Fruit fly (Drosophila melanogaster): ENCODE data around the gene Top2.

DNA sequence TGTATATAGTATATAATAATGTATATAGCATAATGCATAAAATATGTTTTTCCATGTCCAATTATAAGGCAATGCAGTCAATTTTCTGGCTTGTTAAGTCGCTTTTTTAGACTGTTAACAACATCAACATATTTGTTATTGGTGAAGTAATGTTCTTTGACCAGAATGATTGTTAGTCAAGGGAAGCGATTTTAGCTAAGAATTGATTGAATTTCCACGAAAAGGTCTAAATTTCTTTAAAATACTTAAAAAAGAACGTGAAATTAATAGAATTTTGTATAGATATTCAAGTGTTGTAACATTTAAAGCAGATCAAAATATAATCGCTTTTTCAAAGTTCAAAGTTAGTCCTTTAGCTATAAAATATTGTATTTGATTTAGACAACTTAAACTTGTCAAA, 10.1 kb upstream of the Top2 start:
- TF ChIP-seq CG13204 (GFP tag; optimal IDR thresholded peaks at IDR 0.05) (no peak), CG14655 (GFP tag; optimal IDR thresholded peaks at IDR 0.05) (peak; percentile 70), Pif1B (GFP tag; optimal IDR thresholded peaks at IDR 0.05) (no peak), CG9948 (tag; optimal IDR thresholded peaks at IDR 0.05) (peak; percentile 23), EcR (GFP tag; optimal IDR thresholded peaks at IDR 0.05) (no peak), gl (tag; optimal IDR thresholded peaks at IDR 0.05) (no peak), Ets98B (GFP tag; IDR thresholded peaks at IDR 0.05) (no peak), CG8301 (tag; optimal IDR thresholded peaks at IDR 0.05) (peak; percentile 8), D1 (tag; optimal IDR thresholded peaks at IDR 0.05) (no peak), CG15710 (tag; optimal IDR thresholded peaks at IDR 0.05) (no peak), CG34367 (tag; optimal IDR thresholded peaks at IDR 0.05) (no peak), CG32121 (GFP tag; IDR thresholded peaks at IDR 0.05) (no peak), CG8159 (tag; optimal IDR thresholded peaks at IDR 0.05) (no peak)

All from whole organism, pupa.